Worm (Caenorhabditis elegans): Measurements from ENCODE around the gene lact-7.
A peak's percentile ranks its signal among the peaks of the same experiment; 100 is the strongest.

The lact-7 gene

ce11 chrX:11784230-11784629 lies 25.3 kb downstream of the lact-7 start, which contains the start of gene Y102F5A.1:
Gene Y102F5A.1 (minus strand): TSS chrX:11784330.
- no peak for TF ChIP-seq ceh-48 (tag; optimal IDR thresholded peaks at IDR 0.05)
- TF ChIP-seq Y22D7AL.16 (tag; optimal IDR thresholded peaks at IDR 0.05), result no peak
- no peak for TF ChIP-seq hlh-15 (tag; optimal IDR thresholded peaks at IDR 0.05)
- TF ChIP-seq K02D7.2 (tag; optimal IDR thresholded peaks at IDR 0.05), result no peak
- TF ChIP-seq sox-4 (tag; optimal IDR thresholded peaks at IDR 0.05), result no peak
- no peak for TF ChIP-seq che-1 (tag; optimal IDR thresholded peaks at IDR 0.05)
- TF ChIP-seq ceh-9 (tag; optimal IDR thresholded peaks at IDR 0.05), result no peak
- no peak for TF ChIP-seq madf-2 (tag; optimal IDR thresholded peaks at IDR 0.05)
- no peak for TF ChIP-seq ceh-2 (tag; optimal IDR thresholded peaks at IDR 0.05)
- TF ChIP-seq dmd-4 (tag; optimal IDR thresholded peaks at IDR 0.05; ENCODE audit: borderline replicate concordance), result no peak
- TF ChIP-seq ref-2 (tag; optimal IDR thresholded peaks at IDR 0.05), result no peak
- no peak for TF ChIP-seq ceh-45 (GFP tag; IDR thresholded peaks at IDR 0.05)
- TF ChIP-seq pha-4 (tag; optimal IDR thresholded peaks at IDR 0.05), result no peak

ce11 chrX:11790600-11790999 lies 31.7 kb downstream of the lact-7 start:
- TF ChIP-seq lim-6 (tag; optimal IDR thresholded peaks at IDR 0.05) (no peak), elt-4 (tag; optimal IDR thresholded peaks at IDR 0.05) (no peak), pha-4 (tag; optimal IDR thresholded peaks at IDR 0.05) (no peak), pros-1 (tag; optimal IDR thresholded peaks at IDR 0.05) (no peak), ceh-14 (tag; optimal IDR thresholded peaks at IDR 0.05) (no peak), syd-9 (tag; optimal IDR thresholded peaks at IDR 0.05) (no peak), ceh-22 (tag; optimal IDR thresholded peaks at IDR 0.05) (no peak), elt-2 (tag; optimal IDR thresholded peaks at IDR 0.05) (no peak), pag-3 (tag; optimal IDR thresholded peaks at IDR 0.05; ENCODE audit: borderline replicate concordance) (no peak), nhr-232 (tag; optimal IDR thresholded peaks at IDR 0.05) (no peak), npax-4 (tag; optimal IDR thresholded peaks at IDR 0.05) (no peak), K02D7.2 (tag; optimal IDR thresholded peaks at IDR 0.05) (no peak), ceh-45 (GFP tag; IDR thresholded peaks at IDR 0.05) (no peak)

- TF ChIP-seq unc-3 (GFP tag; conservative IDR thresholded peaks at IDR 0.05), result no peak
- TF ChIP-seq unc-3 (tag; optimal IDR thresholded peaks at IDR 0.05), result no peak
- peak; percentile 3 for TF ChIP-seq unc-42 (tag; optimal IDR thresholded peaks at IDR 0.05)
- TF ChIP-seq dmd-4 (tag; optimal IDR thresholded peaks at IDR 0.05; ENCODE audit: borderline replicate concordance), result no peak
- peak; percentile 13 for TF ChIP-seq elt-2 (tag; optimal IDR thresholded peaks at IDR 0.05)
Measured at ce11 chrX:11791364-11792221, 32.7 kb downstream of the lact-7 start.

- TF ChIP-seq eyg-1 (tag; optimal IDR thresholded peaks at IDR 0.05), result no peak
- TF ChIP-seq pha-2 (tag; optimal IDR thresholded peaks at IDR 0.05), result no peak
- no peak for TF ChIP-seq dmd-4 (tag; optimal IDR thresholded peaks at IDR 0.05; ENCODE audit: borderline replicate concordance)
- peak; percentile 48 for TF ChIP-seq elt-2 (tag; optimal IDR thresholded peaks at IDR 0.05)
- TF ChIP-seq sdc-2 (tag; optimal IDR thresholded peaks at IDR 0.05), result no peak
- TF ChIP-seq ceh-2 (tag; optimal IDR thresholded peaks at IDR 0.05), result no peak
- no peak for TF ChIP-seq gmeb-2 (tag; optimal IDR thresholded peaks at IDR 0.05)
Measured at ce11 chrX:11792730-11793129, 33.8 kb downstream of the lact-7 start.

ce11 chrX:11798057-11798555 lies 39.2 kb downstream of the lact-7 start, which contains the start of gene rsd-3:
Gene rsd-3 (plus strand): TSS chrX:11798505.
- TF ChIP-seq ceh-34 (tag; optimal IDR thresholded peaks at IDR 0.05) (peak; percentile 62), ceh-14 (tag; optimal IDR thresholded peaks at IDR 0.05) (no peak), ceh-48 (tag; optimal IDR thresholded peaks at IDR 0.05) (peak; percentile 67), syd-9 (tag; optimal IDR thresholded peaks at IDR 0.05) (no peak), nfya-1 (tag; optimal IDR thresholded peaks at IDR 0.05) (peak; percentile 63), nhr-232 (tag; optimal IDR thresholded peaks at IDR 0.05) (no peak), pros-1 (tag; optimal IDR thresholded peaks at IDR 0.05) (peak; percentile 28), hlh-30 (tag; optimal IDR thresholded peaks at IDR 0.05; ENCODE audit: insufficient read depth) (peak; percentile 21), unc-55 (GFP tag; optimal IDR thresholded peaks at IDR 0.05) (peak; percentile 47), ahr-1 (tag; optimal IDR thresholded peaks at IDR 0.05) (no peak), ceh-45 (GFP tag; IDR thresholded peaks at IDR 0.05) (no peak), hlh-15 (tag; optimal IDR thresholded peaks at IDR 0.05) (no peak), ceh-18 (tag; optimal IDR thresholded peaks at IDR 0.05) (peak; percentile 21), pat-9 (tag; optimal IDR thresholded peaks at IDR 0.05) (no peak), lin-11 (tag; optimal IDR thresholded peaks at IDR 0.05) (no peak), madf-2 (tag; optimal IDR thresholded peaks at IDR 0.05) (no peak), eyg-1 (tag; optimal IDR thresholded peaks at IDR 0.05) (no peak), C38D4.7 (GFP tag; optimal IDR thresholded peaks at IDR 0.05) (no peak), tbx-2 (tag; optimal IDR thresholded peaks at IDR 0.05) (peak; percentile 83), ref-2 (tag; optimal IDR thresholded peaks at IDR 0.05) (no peak), C08G9.2 (tag; optimal IDR thresholded peaks at IDR 0.05) (no peak), unc-86 (tag; optimal IDR thresholded peaks at IDR 0.05) (no peak)
